Worm (Caenorhabditis elegans): ENCODE data around the gene Y67D2.2.

Gene Y67D2.2

ce11 chrIII:1612974-1613568, 54.5 kb downstream of the Y67D2.2 start:
- no peak for TF ChIP-seq npax-4 (tag; optimal IDR thresholded peaks at IDR 0.05)

- TF ChIP-seq unc-55 (GFP tag; optimal IDR thresholded peaks at IDR 0.05) (no peak), ztf-16 (tag; optimal IDR thresholded peaks at IDR 0.05) (no peak), ceh-6 (GFP tag; optimal IDR thresholded peaks at IDR 0.05) (no peak), ceh-14 (tag; optimal IDR thresholded peaks at IDR 0.05) (no peak), pag-3 (tag; optimal IDR thresholded peaks at IDR 0.05; ENCODE audit: borderline replicate concordance) (no peak), tbx-7 (tag; optimal IDR thresholded peaks at IDR 0.05) (no peak), odd-2 (tag; optimal IDR thresholded peaks at IDR 0.05) (no peak), lin-11 (tag; optimal IDR thresholded peaks at IDR 0.05) (no peak), hlh-30 (tag; optimal IDR thresholded peaks at IDR 0.05; ENCODE audit: insufficient read depth) (no peak), elt-4 (tag; optimal IDR thresholded peaks at IDR 0.05) (no peak), C08G9.2 (tag; optimal IDR thresholded peaks at IDR 0.05) (no peak), Y22D7AL.16 (tag; optimal IDR thresholded peaks at IDR 0.05) (no peak), ceh-18 (tag; optimal IDR thresholded peaks at IDR 0.05) (no peak), ahr-1 (tag; optimal IDR thresholded peaks at IDR 0.05) (no peak), sdc-2 (tag; optimal IDR thresholded peaks at IDR 0.05) (no peak), unc-86 (tag; optimal IDR thresholded peaks at IDR 0.05) (no peak), K02D7.2 (tag; optimal IDR thresholded peaks at IDR 0.05) (no peak), elt-2 (tag; optimal IDR thresholded peaks at IDR 0.05) (no peak), ceh-9 (tag; optimal IDR thresholded peaks at IDR 0.05) (no peak)
These were observed 55.3 kb downstream of the Y67D2.2 start, which contains the start of gene Y22D7AL.9 for ce11 chrIII:1613933-1614332. Y22D7AL.9 (minus strand) TSS chrIII:1614033.

- TF ChIP-seq gmeb-2 (tag; optimal IDR thresholded peaks at IDR 0.05) (no peak), hlh-6 (tag; optimal IDR thresholded peaks at IDR 0.05) (no peak), fax-1 (tag; optimal IDR thresholded peaks at IDR 0.05) (no peak), syd-9 (tag; optimal IDR thresholded peaks at IDR 0.05) (no peak), lin-11 (tag; optimal IDR thresholded peaks at IDR 0.05) (no peak), pat-9 (tag; optimal IDR thresholded peaks at IDR 0.05) (no peak), ceh-31 (tag; optimal IDR thresholded peaks at IDR 0.05) (no peak), tbx-7 (tag; optimal IDR thresholded peaks at IDR 0.05) (no peak), mec-3 (tag; optimal IDR thresholded peaks at IDR 0.05; ENCODE audit: borderline replicate concordance) (no peak), ceh-34 (tag; optimal IDR thresholded peaks at IDR 0.05) (no peak), ahr-1 (tag; optimal IDR thresholded peaks at IDR 0.05) (no peak), ceh-6 (GFP tag; optimal IDR thresholded peaks at IDR 0.05) (no peak), ref-2 (tag; optimal IDR thresholded peaks at IDR 0.05) (no peak)
These were observed 55.8 kb downstream of the Y67D2.2 start for ce11 chrIII:1614412-1614811.

ce11 chrIII:1616245-1617026, 57.8 kb downstream of the Y67D2.2 start:
- TF ChIP-seq gmeb-2 (tag; optimal IDR thresholded peaks at IDR 0.05) = peak; percentile 28
- no peak for TF ChIP-seq eyg-1 (tag; optimal IDR thresholded peaks at IDR 0.05)

- TF ChIP-seq ceh-48 (tag; optimal IDR thresholded peaks at IDR 0.05) (peak; percentile 45), ztf-16 (tag; optimal IDR thresholded peaks at IDR 0.05) (no peak)
These were observed 59.7 kb downstream of the Y67D2.2 start for ce11 chrIII:1618312-1618711.

- TF ChIP-seq elt-2 (tag; optimal IDR thresholded peaks at IDR 0.05) = peak; percentile 93
- peak; percentile 97 for TF ChIP-seq ceh-18 (tag; optimal IDR thresholded peaks at IDR 0.05)
- TF ChIP-seq ceh-9 (tag; optimal IDR thresholded peaks at IDR 0.05) = no peak
- no peak for TF ChIP-seq pag-3 (tag; optimal IDR thresholded peaks at IDR 0.05; ENCODE audit: borderline replicate concordance)
- peak; percentile 21 for TF ChIP-seq ceh-22 (tag; optimal IDR thresholded peaks at IDR 0.05)
- peak; percentile 82 for TF ChIP-seq hlh-6 (tag; optimal IDR thresholded peaks at IDR 0.05)
- peak; percentile 79 for TF ChIP-seq hlh-8 (tag; optimal IDR thresholded peaks at IDR 0.05)
- TF ChIP-seq syd-9 (tag; optimal IDR thresholded peaks at IDR 0.05) = peak; percentile 85
- peak; percentile 85 for TF ChIP-seq C08G9.2 (tag; optimal IDR thresholded peaks at IDR 0.05)
- TF ChIP-seq ceh-2 (tag; optimal IDR thresholded peaks at IDR 0.05) = peak; percentile 85
- peak; percentile 94 for TF ChIP-seq unc-86 (tag; optimal IDR thresholded peaks at IDR 0.05)
- peak; percentile 95 for TF ChIP-seq ceh-34 (tag; optimal IDR thresholded peaks at IDR 0.05)
- peak; percentile 66 for TF ChIP-seq ceh-6 (GFP tag; optimal IDR thresholded peaks at IDR 0.05)
- no peak for TF ChIP-seq mec-3 (tag; optimal IDR thresholded peaks at IDR 0.05; ENCODE audit: borderline replicate concordance)
- TF ChIP-seq nfya-1 (tag; optimal IDR thresholded peaks at IDR 0.05) = peak; percentile 100
- TF ChIP-seq K02D7.2 (tag; optimal IDR thresholded peaks at IDR 0.05) = peak; percentile 82
- peak; percentile 49 for TF ChIP-seq ets-4 (tag; optimal IDR thresholded peaks at IDR 0.05)
- peak; percentile 97 for TF ChIP-seq tbx-2 (tag; optimal IDR thresholded peaks at IDR 0.05)
- TF ChIP-seq ceh-19 (GFP tag; optimal IDR thresholded peaks at IDR 0.05) = peak; percentile 87
- TF ChIP-seq dmd-4 (tag; optimal IDR thresholded peaks at IDR 0.05; ENCODE audit: borderline replicate concordance) = peak; percentile 41
These were observed 60.3 kb downstream of the Y67D2.2 start, which contains the start of gene Y22D7AL.10 for ce11 chrIII:1618915-1619314. Y22D7AL.10 (minus strand) TSS chrIII:1618929.
